Worm (Caenorhabditis elegans) whole organism, L1 larva: Measurements from ENCODE around the gene W08E12.2.

ENCODE experiments used
- efl-1 ChIP-seq, 4 experiments: fragments of 150-350 bp; optimal IDR thresholded peaks in 3 of 4; peaks in 1 of 4; 1 replicate in 1 of 4; 2 replicates in 3 of 4; lab custom pipeline; 2014; ENCODE audit warnings: missing biosample characterization in 2 of 4, missing genetic modification characterization in 2 of 4, missing genetic modification reagents in 2 of 4
- lin-15B ChIP-seq: fragments of 150-350 bp; sonication (generic microtip); optimal IDR thresholded peaks from 3 replicates; lab custom pipeline; 2014; ENCODE audit warnings: missing biosample characterization, missing genetic modification characterization
- nhr-85 ChIP-seq: sonication (generic microtip); peaks from one replicate; lab custom pipeline; 2016; ENCODE audit warnings: missing genetic modification characterization, inconsistent platforms, missing compliant biosample characterization

W08E12.2 gene

ce11 chrIV:3354757-3355156 is 49.1 kb downstream of the W08E12.2 start, which contains the start of gene F42A6.1:
Gene F42A6.1 (plus strand): TSS chrIV:3355057.
- no peak for TF ChIP-seq efl-1 (optimal IDR thresholded peaks at IDR 0.05; lab: Kevin White, UChicago)
- TF ChIP-seq efl-1 (GFP tag; optimal IDR thresholded peaks at IDR 0.05 in 1 of 2; lab: Kevin White, UChicago) = peak in 1 of 2 experiments; percentile 71
- TF ChIP-seq nhr-85 (tag; lab: Kevin White, UChicago) = peak; percentile 11
- no peak for TF ChIP-seq lin-15B (tag; lab: Kevin White, UChicago)
